Fruit fly (Drosophila melanogaster): ENCODE measurements around the gene PyK.
A peak's percentile ranks its signal among the peaks of the same experiment; 100 is the strongest.

Gene PyK

DNA sequence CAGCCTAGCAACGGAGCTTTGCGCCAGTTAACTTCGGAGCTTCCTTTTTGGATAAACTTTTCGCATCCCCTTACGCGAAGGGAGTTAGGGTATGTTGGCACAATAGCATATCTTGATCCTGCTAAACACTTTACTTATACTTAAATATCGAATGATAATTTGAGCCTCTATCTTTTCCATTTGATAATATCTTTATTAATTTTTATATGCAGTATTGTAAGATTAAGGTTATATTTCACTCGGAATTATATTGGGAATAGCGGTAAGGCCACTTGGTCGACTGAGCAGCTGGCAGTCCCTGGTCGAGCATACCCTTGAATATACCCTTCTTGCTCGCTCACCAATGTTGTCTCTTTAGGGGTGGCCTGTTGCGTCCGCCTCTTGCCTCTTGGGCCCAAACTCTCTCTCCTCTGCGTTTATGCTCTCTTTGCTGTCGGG lies 1.5 kb downstream of the PyK start (continued):
- peak; percentile 51 for TF ChIP-seq lz (GFP tag; optimal IDR thresholded peaks at IDR 0.05)
- TF ChIP-seq CG6854 (GFP tag; optimal IDR thresholded peaks at IDR 0.05), result no peak
- peak; percentile 72 for TF ChIP-seq acj6 (GFP tag; optimal IDR thresholded peaks at IDR 0.05)
- no peak for TF ChIP-seq pdm3 (GFP tag; optimal IDR thresholded peaks at IDR 0.05)
- peak; percentile 13 for TF ChIP-seq CG11762 (GFP tag; optimal IDR thresholded peaks at IDR 0.05; ENCODE audit: insufficient read depth)
- peak; percentile 38 for TF ChIP-seq Sox14 (GFP tag; optimal IDR thresholded peaks at IDR 0.05)
- TF ChIP-seq ss (GFP tag; optimal IDR thresholded peaks at IDR 0.05), result no peak
- no peak for TF ChIP-seq salr (GFP tag; optimal IDR thresholded peaks at IDR 0.05)
- peak; percentile 66 for TF ChIP-seq svp (GFP tag)
- TF ChIP-seq net (GFP tag; optimal IDR thresholded peaks at IDR 0.05), result peak; percentile 64
- TF ChIP-seq vri (GFP tag; optimal IDR thresholded peaks at IDR 0.05), result peak; percentile 2
- TF ChIP-seq CG10669 (GFP tag; optimal IDR thresholded peaks at IDR 0.05), result peak; percentile 39
- peak; percentile 79 for TF ChIP-seq CG8119 (GFP tag; IDR thresholded peaks at IDR 0.05)
- no peak for TF ChIP-seq CG9139 (GFP tag; optimal IDR thresholded peaks at IDR 0.05)
- TF ChIP-seq Lpt (GFP tag; optimal IDR thresholded peaks at IDR 0.05), result peak; percentile 53
- TF ChIP-seq CG6808 (GFP tag; optimal IDR thresholded peaks at IDR 0.05), result no peak
- TF ChIP-seq fd59A (GFP tag; optimal IDR thresholded peaks at IDR 0.05), result peak; percentile 44
- peak; percentile 53 for TF ChIP-seq CG34406 (GFP tag; optimal IDR thresholded peaks at IDR 0.05)
- no peak for TF ChIP-seq CG4318 (GFP tag; optimal IDR thresholded peaks at IDR 0.05)
- peak; percentile 43 for TF ChIP-seq topi (GFP tag; optimal IDR thresholded peaks at IDR 0.05)

- TF ChIP-seq CG4318 (GFP tag; optimal IDR thresholded peaks at IDR 0.05) (no peak), Ets21C (GFP tag; optimal IDR thresholded peaks at IDR 0.05) (no peak), CG3919 (GFP tag; optimal IDR thresholded peaks at IDR 0.05) (no peak), net (GFP tag; optimal IDR thresholded peaks at IDR 0.05) (no peak), CG31627 (GFP tag; optimal IDR thresholded peaks at IDR 0.05) (no peak), achi (GFP tag; optimal IDR thresholded peaks at IDR 0.05) (no peak), Hr38 (GFP tag; optimal IDR thresholded peaks at IDR 0.05) (no peak), Sox15 (GFP tag; optimal IDR thresholded peaks at IDR 0.05) (no peak), CG6792 (GFP tag; optimal IDR thresholded peaks at IDR 0.05) (no peak), CG11294 (GFP tag; IDR thresholded peaks at IDR 0.05) (no peak)
Observed at dm6 chr3R:22372535-22372934, 5.2 kb downstream of the PyK start, which contains the start of gene CG7069. TSS of gene CG7069 (plus strand) at chr3R:22372835.

- TF ChIP-seq fkh (GFP tag; optimal IDR thresholded peaks at IDR 0.05) (no peak), CG32006 (GFP tag; optimal IDR thresholded peaks at IDR 0.05) (no peak), CG16779 (tag; optimal IDR thresholded peaks at IDR 0.05) (no peak), Lpt (GFP tag; optimal IDR thresholded peaks at IDR 0.05) (no peak), CG6792 (GFP tag; optimal IDR thresholded peaks at IDR 0.05) (no peak), CG1621 (tag; optimal IDR thresholded peaks at IDR 0.05) (no peak)
Observed at dm6 chr3R:22375674-22376073, 8.3 kb downstream of the PyK start, which contains the start of gene CG18596. TSS of gene CG18596 (plus strand) at chr3R:22375923.

dm6 chr3R:22379942-22380341 lies 12.6 kb downstream of the PyK start, which contains the start of gene CG34149:
TSS of gene CG34149 (plus strand) at chr3R:22380128.
- TF ChIP-seq CG7368 (GFP tag; optimal IDR thresholded peaks at IDR 0.05) (no peak), fkh (GFP tag; optimal IDR thresholded peaks at IDR 0.05) (peak; percentile 82)

DNA sequence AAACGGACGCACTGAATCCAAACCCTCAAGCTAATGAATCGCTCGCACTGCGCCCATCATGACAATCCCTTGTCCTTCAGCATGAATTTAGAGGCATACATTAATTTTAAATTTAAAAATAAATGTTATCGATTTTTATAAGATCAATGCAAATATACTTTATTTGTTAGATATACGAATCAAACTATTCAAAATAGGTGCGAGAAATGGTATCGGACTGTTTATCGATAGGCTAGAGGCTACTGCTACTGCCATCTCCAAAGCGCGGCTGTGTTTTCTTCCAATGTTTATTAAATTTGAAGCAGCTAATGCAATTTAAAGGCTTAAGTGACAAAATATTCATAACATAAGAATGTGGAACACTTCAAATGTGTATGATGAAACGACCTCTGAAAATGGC lies 13.7 kb downstream of the PyK start, which contains the start of gene CG43342:
Gene CG43342, plus strand, starts transcription at position 264 of the 400 bp plus-strand sequence.
- TF ChIP-seq fkh (GFP tag; optimal IDR thresholded peaks at IDR 0.05) (peak; percentile 64), esn (GFP tag; optimal IDR thresholded peaks at IDR 0.05) (no peak), fd59A (GFP tag; optimal IDR thresholded peaks at IDR 0.05) (no peak), ss (GFP tag; optimal IDR thresholded peaks at IDR 0.05) (no peak)
